Worm (Caenorhabditis elegans) whole organism, young adult: Measurements from ENCODE around the gene sfxn-5.

Experiments
- B0019.2 ChIP-seq: fragments of 200-800 bp; sonication (Bioruptor generic); conservative IDR thresholded peaks from 2 replicates; pipeline ENCODE4 v1.3.6; 2022; ENCODE audit warnings: missing genetic modification reagents, missing genetic modification characterization, missing compliant biosample characterization
- B0336.3 ChIP-seq: fragments of 200-800 bp; sonication (Bioruptor generic); IDR thresholded peaks from 2 replicates; pipeline ENCODE4 v1.3.6; 2022; ENCODE audit warnings: missing genetic modification characterization, missing compliant biosample characterization
- D2030.7 ChIP-seq: fragments of 200-800 bp; sonication (Bioruptor generic); IDR thresholded peaks from 2 replicates; pipeline ENCODE4 v1.3.6; 2022; ENCODE audit warnings: missing genetic modification reagents, missing genetic modification characterization, missing compliant biosample characterization
- F33H1.4 ChIP-seq: fragments of 200-800 bp; sonication (Bioruptor generic); IDR thresholded peaks from 2 replicates; pipeline ENCODE4 v1.3.6; 2022; ENCODE audit warnings: missing genetic modification reagents, missing genetic modification characterization, missing compliant biosample characterization
- F49E8.2 ChIP-seq: sonication (generic microtip); optimal IDR thresholded peaks from 3 replicates; lab custom pipeline; 2017; ENCODE audit warnings: missing genetic modification characterization, mild to moderate bottlenecking, missing compliant biosample characterization, antibody characterized with exemption, moderate library complexity; ENCODE audit not compliant: insufficient read depth
- F52B5.7 ChIP-seq: sonication (generic microtip); optimal IDR thresholded peaks from 2 replicates; lab custom pipeline; 2016; ENCODE audit warnings: mild to moderate bottlenecking, missing genetic modification characterization, missing compliant biosample characterization
- K11D2.4 ChIP-seq: fragments of 200-800 bp; sonication (Bioruptor generic); IDR thresholded peaks from 2 replicates; pipeline ENCODE4 v1.3.6; 2022; ENCODE audit warnings: missing genetic modification reagents, missing genetic modification characterization, missing compliant biosample characterization
- ama-1 ChIP-seq, 3 experiments: fragments of 150-350 bp in 1 of 3; sonication (generic microtip) in 2 of 3; optimal IDR thresholded peaks; 2 replicates each; lab custom pipeline; 2014 to 2018; ENCODE audit warnings: missing biosample characterization in 2 of 3, missing genetic modification characterization in 2 of 3, missing genetic modification reagents in 2 of 3
- atf-7 ChIP-seq: sonication (generic microtip); optimal IDR thresholded peaks from 2 replicates; lab custom pipeline; 2017; ENCODE audit warnings: mild to moderate bottlenecking, missing genetic modification characterization, missing compliant biosample characterization
- athp-1 ChIP-seq: sonication (generic microtip); optimal IDR thresholded peaks from 2 replicates; lab custom pipeline; 2017; ENCODE audit warnings: mild to moderate bottlenecking, missing genetic modification characterization, missing compliant biosample characterization
- attf-5 ChIP-seq: fragments of 200-800 bp; sonication (Bioruptor generic); optimal IDR thresholded peaks from 2 replicates; lab custom pipeline; 2018; ENCODE audit warnings: mild to moderate bottlenecking, missing genetic modification characterization, missing compliant biosample characterization
- attf-6 ChIP-seq: fragments of 200-800 bp; sonication (Bioruptor generic); IDR thresholded peaks from 2 replicates; pipeline ENCODE4 v1.3.6; 2022; ENCODE audit warnings: missing genetic modification reagents, missing genetic modification characterization, missing compliant biosample characterization
- cebp-1 ChIP-seq, 2 experiments: fragments of 200-800 bp in 1 of 2; sonication (Bioruptor generic) in 1 of 2; sonication (generic microtip) in 1 of 2; IDR thresholded peaks in 1 of 2; optimal IDR thresholded peaks in 1 of 2; 2 replicates each; pipeline versions ENCODE4 v1.3.6 to Lab custom; 2017 to 2022; ENCODE audit warnings: missing compliant biosample characterization in 2 of 2, missing genetic modification characterization in 2 of 2, mild to moderate bottlenecking in 1 of 2, missing genetic modification reagents in 1 of 2, moderate library complexity in 1 of 2
- ceh-100 ChIP-seq: fragments of 200-800 bp; sonication (Bioruptor generic); IDR thresholded peaks from 2 replicates; pipeline ENCODE4 v1.3.6; 2022; ENCODE audit warnings: missing genetic modification reagents, missing genetic modification characterization, missing compliant biosample characterization
- ekl-4 ChIP-seq: fragments of 200-800 bp; sonication (Bioruptor generic); IDR thresholded peaks from 2 replicates; pipeline ENCODE4 v1.3.6; 2022; ENCODE audit warnings: missing genetic modification reagents, missing genetic modification characterization, missing compliant biosample characterization
- gei-17 ChIP-seq: fragments of 200-800 bp; sonication (Bioruptor generic); optimal IDR thresholded peaks from 2 replicates; lab custom pipeline; 2018; ENCODE audit warnings: mild to moderate bottlenecking, missing genetic modification characterization, missing compliant biosample characterization
- hmg-1.2 ChIP-seq: fragments of 200-800 bp; sonication (Bioruptor generic); IDR thresholded peaks from 2 replicates; pipeline ENCODE4 v1.3.6; 2022; ENCODE audit warnings: missing genetic modification reagents, missing genetic modification characterization, missing compliant biosample characterization
- hrde-1 ChIP-seq: sonication (generic microtip); optimal IDR thresholded peaks from 2 replicates; lab custom pipeline; 2016; ENCODE audit warnings: missing genetic modification characterization, mild to moderate bottlenecking, missing compliant biosample characterization, moderate library complexity, missing genotype, missing genetic modification reagents, borderline replicate concordance
- lag-1 ChIP-seq: fragments of 200-800 bp; sonication (Bioruptor generic); IDR thresholded peaks from 2 replicates; pipeline ENCODE4 v1.3.6; 2022; ENCODE audit warnings: missing genetic modification reagents, missing genetic modification characterization, missing compliant biosample characterization
- let-607 ChIP-seq, 2 experiments: fragments of 200-800 bp in 1 of 2; sonication (Bioruptor generic) in 1 of 2; sonication (generic microtip) in 1 of 2; optimal IDR thresholded peaks; 2 replicates each; lab custom pipeline; 2016 to 2018; ENCODE audit warnings: mild to moderate bottlenecking in 2 of 2, missing compliant biosample characterization in 2 of 2, missing genetic modification characterization in 2 of 2, moderate library complexity in 2 of 2, missing genotype in 1 of 2
- lin-35 ChIP-seq, 3 experiments: fragments of 150-350 bp in 2 of 3; sonication (generic microtip) in 1 of 3; optimal IDR thresholded peaks; 2 replicates each; lab custom pipeline; 2014 to 2018; ENCODE audit warnings: missing biosample characterization in 3 of 3, missing genetic modification characterization in 3 of 3, missing genetic modification reagents in 3 of 3
- lin-54 ChIP-seq: fragments of 200-800 bp; sonication (Bioruptor generic); optimal IDR thresholded peaks from 2 replicates; lab custom pipeline; 2018; ENCODE audit warnings: mild to moderate bottlenecking, missing genetic modification characterization, missing compliant biosample characterization
- lir-1 ChIP-seq: fragments of 200-800 bp; sonication (Bioruptor generic); conservative IDR thresholded peaks from 2 replicates; pipeline ENCODE4 v1.3.6; 2022; ENCODE audit warnings: missing genetic modification reagents, missing genetic modification characterization, missing compliant biosample characterization
- lsl-1 ChIP-seq: fragments of 200-800 bp; sonication (Bioruptor generic); optimal IDR thresholded peaks from 2 replicates; lab custom pipeline; 2018; ENCODE audit warnings: mild to moderate bottlenecking, missing genetic modification characterization, moderate library complexity, missing compliant biosample characterization
- madf-6 ChIP-seq: fragments of 200-800 bp; sonication (Bioruptor generic); IDR thresholded peaks from 2 replicates; pipeline ENCODE4 v1.3.6; 2022; ENCODE audit warnings: missing genetic modification reagents, missing genetic modification characterization, missing compliant biosample characterization
- nfya-1 ChIP-seq: sonication (generic microtip); optimal IDR thresholded peaks from 2 replicates; lab custom pipeline; 2017; ENCODE audit warnings: antibody characterized with exemption, missing compliant biosample characterization, missing genetic modification characterization, borderline replicate concordance; ENCODE audit not compliant: insufficient read depth
- nfya-2 ChIP-seq: fragments of 200-800 bp; sonication (Bioruptor generic); IDR thresholded peaks from 2 replicates; pipeline ENCODE4 v1.3.6; 2022; ENCODE audit warnings: missing genetic modification reagents, missing genetic modification characterization, missing compliant biosample characterization
- nfyb-1 ChIP-seq: fragments of 200-800 bp; sonication (Bioruptor generic); IDR thresholded peaks from 2 replicates; pipeline ENCODE4 v1.3.6; 2022; ENCODE audit warnings: missing genetic modification reagents, missing genetic modification characterization, missing compliant biosample characterization
- nhr-27 ChIP-seq: fragments of 200-800 bp; sonication (Bioruptor generic); optimal IDR thresholded peaks from 2 replicates; lab custom pipeline; 2018; ENCODE audit warnings: mild to moderate bottlenecking, missing genetic modification characterization, moderate library complexity, missing compliant biosample characterization
- pbrm-1 ChIP-seq: fragments of 200-800 bp; sonication (Bioruptor generic); IDR thresholded peaks from 2 replicates; pipeline ENCODE4 v1.3.6; 2022; ENCODE audit warnings: missing genetic modification reagents, missing genetic modification characterization, missing compliant biosample characterization
- pha-4 ChIP-seq: fragments of 150-350 bp; sonication (generic microtip); optimal IDR thresholded peaks from 2 replicates; lab custom pipeline; 2014; ENCODE audit warnings: missing biosample characterization, missing genetic modification reagents, missing genetic modification characterization
- repo-1 ChIP-seq: sonication (generic microtip); optimal IDR thresholded peaks from 2 replicates; lab custom pipeline; 2017; ENCODE audit warnings: mild to moderate bottlenecking, missing genetic modification characterization, missing compliant biosample characterization
- snpc-1.1 ChIP-seq: sonication (generic microtip); optimal IDR thresholded peaks from 2 replicates; lab custom pipeline; 2017; ENCODE audit warnings: missing genetic modification characterization, mild to moderate bottlenecking, missing compliant biosample characterization, antibody characterized with exemption, moderate library complexity, missing genotype, missing genetic modification reagents; ENCODE audit not compliant: insufficient read depth
- snpc-4 ChIP-seq, 5 experiments: fragments of 150-350 bp in 1 of 5; sonication (generic microtip) in 4 of 5; optimal IDR thresholded peaks; 2 replicates each; lab custom pipeline; 2014 to 2018; ENCODE audit warnings: missing genetic modification characterization in 5 of 5, missing biosample characterization in 3 of 5, antibody characterized with exemption in 2 of 5, mild to moderate bottlenecking in 2 of 5, missing compliant biosample characterization in 2 of 5, missing genotype in 2 of 5, moderate library complexity in 2 of 5, missing genetic modification reagents in 1 of 5
- tbp1 ChIP-seq: fragments of 200-800 bp; sonication (Bioruptor generic); optimal IDR thresholded peaks from 2 replicates; lab custom pipeline; 2018; ENCODE audit warnings: mild to moderate bottlenecking, missing genetic modification characterization, missing compliant biosample characterization
- unc-62 ChIP-seq: fragments of 150-350 bp; optimal IDR thresholded peaks from 2 replicates; lab custom pipeline; 2014; ENCODE audit warnings: missing biosample characterization, missing genetic modification reagents, missing genetic modification characterization
- zim-3 ChIP-seq: sonication (generic microtip); optimal IDR thresholded peaks from 2 replicates; lab custom pipeline; 2017; ENCODE audit warnings: mild to moderate bottlenecking, missing genetic modification characterization, moderate library complexity, missing compliant biosample characterization

The sfxn-5 gene

ce11 chrII:8144543-8144942 is 39.7 kb upstream of the sfxn-5 start, which contains the start of gene F10B5.2 (continued):
- no peak for TF ChIP-seq K11D2.4
- no peak for TF ChIP-seq cebp-1 (GFP tag; IDR thresholded peaks at IDR 0.05; lab: Robert Waterston, UW)
- no peak for TF ChIP-seq cebp-1 (tag; optimal IDR thresholded peaks at IDR 0.05; lab: Kevin White, UChicago)
- TF ChIP-seq atf-7 (tag; lab: Kevin White, UChicago), result peak; percentile 7
- TF ChIP-seq lsl-1 (GFP tag; lab: Kevin White, UChicago), result peak; percentile 34
- TF ChIP-seq ceh-100, result peak; percentile 22; the same call in 1 of the 2 replicates
- no peak for TF ChIP-seq nfya-1 (tag; lab: Kevin White, UChicago)
- peak; percentile 38 for TF ChIP-seq D2030.7 (GFP tag; lab: Robert Waterston, UW)
- TF ChIP-seq gei-17 (GFP tag; lab: Kevin White, UChicago), result no peak
- TF ChIP-seq, all 124 proteins: peak for 27

DNA sequence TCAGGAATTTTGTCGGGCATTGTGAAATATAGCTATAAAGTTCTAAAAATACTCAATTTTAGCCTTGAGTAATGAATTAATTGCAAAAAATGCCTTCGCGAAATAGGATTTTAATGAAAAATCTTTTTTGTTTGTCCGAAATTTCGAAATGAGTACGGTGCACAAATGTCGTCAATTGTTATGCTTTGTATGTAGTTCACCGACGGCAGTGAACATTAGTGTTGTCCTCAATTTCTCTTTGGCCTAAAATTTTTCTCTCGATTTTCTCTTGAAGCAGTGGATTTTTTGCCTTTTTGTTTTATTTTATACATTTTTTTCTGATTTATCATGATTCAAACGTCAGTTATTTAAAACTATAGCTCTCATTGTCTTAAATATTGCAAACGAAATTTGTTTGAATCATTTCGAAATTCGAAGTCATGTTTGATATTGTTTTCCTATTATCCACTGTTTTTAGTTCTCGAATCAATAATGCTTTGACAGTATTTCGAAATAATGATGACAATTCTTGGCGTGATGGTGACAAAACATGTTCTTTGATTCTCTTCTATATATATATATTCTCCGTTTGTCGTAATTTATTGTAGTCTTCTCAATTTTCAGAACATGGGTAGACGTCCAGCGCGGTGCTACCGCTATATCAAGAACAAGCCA is 38.6 kb upstream of the sfxn-5 start, which contains the start of the genes ints-11 and rpl-10:
Gene ints-11 (minus strand): TSS at position 201 of the 654 bp plus-strand sequence.
Gene rpl-10 (plus strand): TSS at position 604 of the 654 bp plus-strand sequence.
- TF ChIP-seq pha-4 (tag; lab: Kevin White, UChicago) (peak; percentile 30), cebp-1 (GFP tag; IDR thresholded peaks at IDR 0.05; lab: Robert Waterston, UW) (no peak), cebp-1 (tag; optimal IDR thresholded peaks at IDR 0.05; lab: Kevin White, UChicago) (peak; percentile 55), snpc-4 (GFP tag; optimal IDR thresholded peaks at IDR 0.05; lab: Kevin White, UChicago) (no peak), snpc-4 (tag; optimal IDR thresholded peaks at IDR 0.05; lab: Kevin White, UChicago) (peak in 1 of 4 experiments; percentile 47), F52B5.7 (tag; lab: Kevin White, UChicago) (no peak), lsl-1 (GFP tag; lab: Kevin White, UChicago) (peak; percentile 15), attf-5 (GFP tag; lab: Kevin White, UChicago) (peak; percentile 29), F33H1.4 (GFP tag; lab: Robert Waterston, UW) (peak; percentile 67), lin-35 (GFP tag; optimal IDR thresholded peaks at IDR 0.05; lab: Kevin White, UChicago) (peak in 1 of 3 experiments; percentile 18), lir-1 (GFP tag; lab: Robert Waterston, UW) (no peak), hmg-1.2 (GFP tag; lab: Robert Waterston, UW) (no peak)

DNA sequence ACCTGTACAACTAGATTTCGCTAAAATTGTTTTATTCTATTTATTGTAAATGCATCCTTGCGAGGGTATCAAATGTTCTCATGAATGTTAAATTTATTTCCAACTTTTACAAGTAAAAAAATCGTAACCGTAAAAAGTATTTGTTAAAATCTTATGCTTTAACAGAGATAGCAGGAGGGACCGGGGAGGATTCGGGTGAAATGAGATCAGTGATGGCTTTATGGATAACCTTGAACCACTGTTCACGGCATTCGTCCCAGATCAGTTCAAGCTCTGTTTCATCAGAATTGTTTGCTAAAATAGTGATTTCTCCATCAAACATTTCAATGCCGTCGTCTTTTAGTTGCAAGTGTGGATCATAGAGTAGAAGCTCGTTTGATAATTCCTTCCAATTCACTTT is 36.3 kb upstream of the sfxn-5 start:
- TF ChIP-seq hrde-1 (tag; lab: Kevin White, UChicago) (peak; percentile 16), nhr-27 (tag; lab: Kevin White, UChicago) (peak; percentile 11), unc-62 (GFP tag; lab: Kevin White, UChicago) (no peak), D2030.7 (GFP tag; lab: Robert Waterston, UW) (0 out of 2 replicates have a peak, but pooled peaks have one; percentile 28), lin-54 (GFP tag; lab: Kevin White, UChicago) (no peak), athp-1 (tag; lab: Kevin White, UChicago) (peak; percentile 22), pha-4 (tag; lab: Kevin White, UChicago) (no peak), attf-6 (GFP tag; lab: Robert Waterston, UW) (0 out of 2 replicates have a peak, but pooled peaks have one; percentile 58), lag-1 (GFP tag; lab: Robert Waterston, UW) (no peak), ama-1 (optimal IDR thresholded peaks at IDR 0.05; lab: Kevin White, UChicago) (no peak), ama-1 (GFP tag; optimal IDR thresholded peaks at IDR 0.05; lab: Kevin White, UChicago) (peak in 1 of 2 experiments; percentile 31), zim-3 (tag; lab: Kevin White, UChicago) (no peak), tbp1 (GFP tag; lab: Kevin White, UChicago) (peak; percentile 15), pbrm-1 (GFP tag; lab: Robert Waterston, UW) (0 out of 2 replicates have a peak, but pooled peaks have one; percentile 37), snpc-1.1 (tag; lab: Kevin White, UChicago) (no peak), ekl-4 (0 out of 2 replicates have a peak, but pooled peaks have one; percentile 29), madf-6 (peak; percentile 36; the same call in 1 of the 2 replicates), cebp-1 (GFP tag; IDR thresholded peaks at IDR 0.05; lab: Robert Waterston, UW) (no peak), cebp-1 (tag; optimal IDR thresholded peaks at IDR 0.05; lab: Kevin White, UChicago) (peak; percentile 41), nfyb-1 (GFP tag; lab: Robert Waterston, UW) (peak; percentile 57; the same call in 1 of the 2 replicates), F52B5.7 (tag; lab: Kevin White, UChicago) (peak; percentile 7), ceh-100 (0 out of 2 replicates have a peak, but pooled peaks have one; percentile 14), B0019.2 (GFP tag; lab: Robert Waterston, UW) (0 out of 2 replicates have a peak, but pooled peaks have one; percentile 7), let-607 (tag; optimal IDR thresholded peaks at IDR 0.05; lab: Kevin White, UChicago) (no peak), nfya-2 (GFP tag; lab: Robert Waterston, UW) (peak; percentile 73; the same call in 1 of the 2 replicates), F49E8.2 (tag; lab: Kevin White, UChicago) (no peak), repo-1 (tag; lab: Kevin White, UChicago) (peak; percentile 15), snpc-4 (GFP tag; optimal IDR thresholded peaks at IDR 0.05; lab: Kevin White, UChicago) (no peak), snpc-4 (tag; optimal IDR thresholded peaks at IDR 0.05; lab: Kevin White, UChicago) (peak in 1 of 4 experiments; percentile 3), B0336.3 (GFP tag; lab: Robert Waterston, UW) (peak; percentile 66; the same call in 1 of the 2 replicates)
